Worm (Caenorhabditis elegans) whole organism, L2 larva: ENCODE results near the gene Y47D3A.32.

ENCODE experiments used
- dmd-4 ChIP-seq: sonication (generic microtip); optimal IDR thresholded peaks from 2 replicates; lab custom pipeline; 2017; ENCODE audit warnings: missing biosample characterization, missing genetic modification characterization
- ztf-11 ChIP-seq: sonication (generic microtip); optimal IDR thresholded peaks from 2 replicates; lab custom pipeline; 2017; ENCODE audit warnings: missing biosample characterization, missing genetic modification characterization

DNA sequence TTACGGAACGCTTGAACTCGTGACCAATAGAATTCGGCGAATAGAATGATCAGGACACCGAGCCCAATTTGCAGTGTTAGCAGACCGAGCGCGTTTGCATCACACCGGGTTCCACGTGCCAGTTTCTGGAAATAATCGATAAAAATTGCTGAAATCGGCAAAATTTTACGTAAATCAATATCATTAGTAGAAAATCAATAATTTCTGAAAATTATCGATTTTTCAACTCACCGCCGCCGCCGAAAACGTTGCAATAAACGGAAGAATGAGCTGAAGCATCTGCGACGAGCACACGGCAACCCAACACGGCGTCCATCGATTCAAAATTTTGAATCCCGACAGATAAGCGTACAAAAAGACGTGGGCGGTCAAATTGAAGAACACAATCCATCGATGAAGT lies 21.6 kb upstream of the Y47D3A.32 start:
- TF ChIP-seq dmd-4: no peak
- no peak for TF ChIP-seq ztf-11 (tag; lab: Kevin White, UChicago)
